Fruit fly (Drosophila melanogaster) whole organism, embryonic: Measurements from ENCODE around the gene SamDC.

Experiments
- Adf1 ChIP-seq: fragments of 200-800 bp; sonication (Bioruptor generic); IDR thresholded peaks from 2 replicates; pipeline ENCODE4 v1.3.6; 2022; ENCODE audit warnings: missing biosample characterization, missing genetic modification characterization
- CG13775 ChIP-seq: fragments of 200-800 bp; sonication (Bioruptor generic); optimal IDR thresholded peaks from 3 replicates; lab custom pipeline; 2017; ENCODE audit warnings: missing biosample characterization, mild to moderate bottlenecking, missing genetic modification characterization
- CG14050 ChIP-seq: fragments of 200-800 bp; sonication (Bioruptor generic); IDR thresholded peaks from 3 replicates; pipeline ENCODE4 v1.3.6; 2022; ENCODE audit warnings: missing biosample characterization, missing genetic modification characterization
- CG17186 ChIP-seq: fragments of 200-800 bp; sonication (Bioruptor generic); optimal IDR thresholded peaks from 3 replicates; lab custom pipeline; 2017; ENCODE audit warnings: missing biosample characterization, missing genetic modification reagents, missing genetic modification characterization
- CG17568 ChIP-seq: fragments of 200-800 bp; sonication (Bioruptor generic); optimal IDR thresholded peaks from 2 replicates; lab custom pipeline; 2018; ENCODE audit warnings: missing biosample characterization, mild to moderate bottlenecking, missing genetic modification characterization, moderate library complexity
- CG18011 ChIP-seq: fragments of 200-800 bp; sonication (Bioruptor generic); optimal IDR thresholded peaks from 2 replicates; lab custom pipeline; 2017; ENCODE audit warnings: missing biosample characterization, missing genetic modification characterization, mild to moderate bottlenecking, moderate library complexity, missing genotype
- CG1832 ChIP-seq: fragments of 200-800 bp; sonication (Bioruptor generic); optimal IDR thresholded peaks from 2 replicates; lab custom pipeline; 2017; ENCODE audit warnings: missing biosample characterization, mild to moderate bottlenecking, missing genetic modification characterization, inconsistent platforms
- CG18599 ChIP-seq: fragments of 200-800 bp; sonication (Bioruptor generic); optimal IDR thresholded peaks from 3 replicates; lab custom pipeline; 2017; ENCODE audit warnings: missing biosample characterization, missing genetic modification characterization, mild to moderate bottlenecking, moderate library complexity, missing genetic modification reagents
- CG3838 ChIP-seq: fragments of 200-800 bp; sonication (Bioruptor generic); optimal IDR thresholded peaks from 3 replicates; lab custom pipeline; 2016; ENCODE audit warnings: missing biosample characterization, missing genetic modification characterization
- CG42726 ChIP-seq: fragments of 200-800 bp; sonication (Bioruptor generic); IDR thresholded peaks from 2 replicates; pipeline ENCODE4 v1.3.6; 2022; ENCODE audit warnings: missing biosample characterization, missing genetic modification characterization; ENCODE audit not compliant: partially characterized antibody
- CG4282 ChIP-seq: fragments of 200-800 bp; sonication (Bioruptor generic); optimal IDR thresholded peaks from 2 replicates; lab custom pipeline; 2016; ENCODE audit warnings: missing biosample characterization, missing genetic modification characterization
- CG4730 ChIP-seq: fragments of 200-800 bp; sonication (Bioruptor generic); IDR thresholded peaks from 2 replicates; pipeline ENCODE4 v1.3.6; 2022; ENCODE audit warnings: missing biosample characterization, missing genetic modification characterization
- CG5180 ChIP-seq: fragments of 200-800 bp; sonication (Bioruptor generic); optimal IDR thresholded peaks from 3 replicates; lab custom pipeline; 2017; ENCODE audit warnings: missing biosample characterization, missing genetic modification characterization, mild to moderate bottlenecking, moderate library complexity, missing genetic modification reagents
- CG8924 ChIP-seq: fragments of 200-800 bp; optimal IDR thresholded peaks from 3 replicates; lab custom pipeline; 2019; ENCODE audit warnings: missing biosample characterization, mild to moderate bottlenecking, missing genetic modification characterization, moderate library complexity
- CG9609 ChIP-seq: fragments of 200-800 bp; sonication (Bioruptor generic); optimal IDR thresholded peaks from 3 replicates; lab custom pipeline; 2016; ENCODE audit warnings: missing biosample characterization, missing genetic modification characterization
- CTCF ChIP-seq: fragments of 200-800 bp; sonication (Bioruptor generic); optimal IDR thresholded peaks from 2 replicates; lab custom pipeline; 2017; ENCODE audit warnings: missing biosample characterization, mild to moderate bottlenecking, missing genetic modification characterization, moderate library complexity
- CkIIα-i1 ChIP-seq: fragments of 200-800 bp; sonication (Bioruptor generic); IDR thresholded peaks from 2 replicates; pipeline ENCODE4 v1.3.6; 2022; ENCODE audit warnings: missing biosample characterization, missing genetic modification characterization
- E2f2 ChIP-seq: fragments of 200-800 bp; sonication (Bioruptor generic); IDR thresholded peaks from 2 replicates; pipeline ENCODE4 v1.3.6; 2022; ENCODE audit warnings: missing biosample characterization, missing genetic modification characterization
- Eip74EF ChIP-seq, 2 experiments: fragments of 200-800 bp in 1 of 2; fragments of >200 bp in 1 of 2; sonication (Bioruptor generic) in 1 of 2; optimal IDR thresholded peaks; 2 replicates each; lab custom pipeline; 2017 to 2019; ENCODE audit warnings: missing biosample characterization in 2 of 2, missing genetic modification characterization in 2 of 2, mild to moderate bottlenecking in 1 of 2, moderate library complexity in 1 of 2
- Fer2 ChIP-seq: fragments of 200-800 bp; sonication (Bioruptor generic); optimal IDR thresholded peaks from 2 replicates; lab custom pipeline; 2018; ENCODE audit warnings: missing biosample characterization, mild to moderate bottlenecking, missing genetic modification characterization, moderate library complexity
- Nf-YB ChIP-seq: fragments of 200-800 bp; sonication (Bioruptor generic); optimal IDR thresholded peaks from 3 replicates; lab custom pipeline; 2019; ENCODE audit warnings: missing biosample characterization, mild to moderate bottlenecking, missing genetic modification characterization, moderate library complexity
- Side ChIP-seq: fragments of 200-800 bp; sonication (Bioruptor generic); optimal IDR thresholded peaks from 2 replicates; lab custom pipeline; 2016; ENCODE audit warnings: missing biosample characterization, missing genetic modification characterization
- caup ChIP-seq: fragments of 200-800 bp; sonication (Bioruptor generic); optimal IDR thresholded peaks from 3 replicates; lab custom pipeline; 2017; ENCODE audit warnings: missing biosample characterization, mild to moderate bottlenecking, missing genetic modification characterization, moderate library complexity; ENCODE audit not compliant: severe bottlenecking
- corto ChIP-seq: fragments of 200-800 bp; sonication (Bioruptor generic); optimal IDR thresholded peaks from 2 replicates; lab custom pipeline; 2016; ENCODE audit warnings: missing biosample characterization, mild to moderate bottlenecking, missing genetic modification characterization, moderate library complexity
- cwo ChIP-seq: fragments of 200-800 bp; sonication (Bioruptor generic); optimal IDR thresholded peaks from 3 replicates; lab custom pipeline; 2017; ENCODE audit warnings: missing biosample characterization, missing genetic modification characterization, mild to moderate bottlenecking, moderate library complexity, missing genetic modification reagents
- emc ChIP-seq: fragments of 200-800 bp; sonication (Bioruptor generic); optimal IDR thresholded peaks from 2 replicates; lab custom pipeline; 2016; ENCODE audit warnings: missing biosample characterization, missing genetic modification characterization
- gce ChIP-seq: fragments of 200-800 bp; sonication (Bioruptor generic); IDR thresholded peaks from 3 replicates; pipeline ENCODE4 v1.3.6; 2022; ENCODE audit warnings: missing biosample characterization, missing genetic modification characterization
- gcm ChIP-seq: fragments of 200-800 bp; sonication (Bioruptor generic); optimal IDR thresholded peaks from 2 replicates; lab custom pipeline; 2019; ENCODE audit warnings: missing biosample characterization, mild to moderate bottlenecking, missing genetic modification characterization, moderate library complexity
- gsb-n ChIP-seq: fragments of 200-800 bp; sonication (Bioruptor generic); optimal IDR thresholded peaks from 3 replicates; lab custom pipeline; 2018; ENCODE audit warnings: missing biosample characterization, mild to moderate bottlenecking, missing genetic modification characterization
- her ChIP-seq: fragments of 200-800 bp; sonication (Bioruptor generic); optimal IDR thresholded peaks from 2 replicates; lab custom pipeline; 2016; ENCODE audit warnings: missing biosample characterization, missing genetic modification characterization
- inv ChIP-seq: fragments of 200-800 bp; sonication (Bioruptor generic); IDR thresholded peaks from 2 replicates; pipeline ENCODE4 v1.3.6; 2022; ENCODE audit warnings: missing biosample characterization, missing genetic modification characterization; ENCODE audit not compliant: partially characterized antibody
- kay ChIP-seq: fragments of 200-800 bp; sonication (Bioruptor generic); optimal IDR thresholded peaks from 2 replicates; lab custom pipeline; 2016; ENCODE audit warnings: missing biosample characterization, missing genetic modification characterization
- prd ChIP-seq, 3 experiments: fragments of >200 bp in 2 of 3; fragments of 200-800 bp in 1 of 3; sonication (Bioruptor generic) in 1 of 3; optimal IDR thresholded peaks in 2 of 3; IDR thresholded peaks in 1 of 3; 2 replicates in 2 of 3; 3 replicates in 1 of 3; pipeline versions ENCODE4 v1.3.6 to Lab custom; 2017 to 2022; ENCODE audit warnings: missing biosample characterization in 1 of 3, missing genetic modification characterization in 1 of 3
- ranshi ChIP-seq: fragments of 200-800 bp; sonication (Bioruptor generic); IDR thresholded peaks from 2 replicates; pipeline ENCODE4 v1.3.6; 2022; ENCODE audit warnings: missing biosample characterization, missing genetic modification characterization
- run ChIP-seq: fragments of 200-800 bp; sonication (Bioruptor generic); optimal IDR thresholded peaks from 3 replicates; lab custom pipeline; 2018; ENCODE audit warnings: missing biosample characterization, mild to moderate bottlenecking, missing genetic modification characterization
- sc ChIP-seq, 3 experiments: fragments of >200 bp in 2 of 3; fragments of 200-800 bp in 1 of 3; sonication (Bioruptor generic) in 1 of 3; optimal IDR thresholded peaks; 2 replicates in 2 of 3; 3 replicates in 1 of 3; lab custom pipeline; 2017; ENCODE audit warnings: mild to moderate bottlenecking in 1 of 3, missing biosample characterization in 1 of 3, missing genetic modification characterization in 1 of 3, missing genetic modification reagents in 1 of 3
- sens-2 ChIP-seq: fragments of 200-800 bp; sonication (Bioruptor generic); IDR thresholded peaks from 2 replicates; pipeline ENCODE4 v1.3.6; 2022; ENCODE audit warnings: missing biosample characterization, missing genetic modification characterization
- sr ChIP-seq: fragments of 200-800 bp; sonication (Bioruptor generic); IDR thresholded peaks from 3 replicates; pipeline ENCODE4 v1.3.6; 2022; ENCODE audit warnings: missing biosample characterization, missing genetic modification characterization
- stc ChIP-seq: fragments of 200-800 bp; sonication (Bioruptor generic); IDR thresholded peaks from 2 replicates; pipeline ENCODE4 v1.3.6; 2022; ENCODE audit warnings: missing biosample characterization, missing genetic modification characterization
- trem ChIP-seq: fragments of 200-800 bp; optimal IDR thresholded peaks from 3 replicates; lab custom pipeline; 2019; ENCODE audit warnings: missing biosample characterization, mild to moderate bottlenecking, missing genetic modification characterization, moderate library complexity
- zen ChIP-seq: fragments of 200-800 bp; sonication (Bioruptor generic); optimal IDR thresholded peaks from 3 replicates; lab custom pipeline; 2018; ENCODE audit warnings: missing biosample characterization, mild to moderate bottlenecking, missing genetic modification characterization, moderate library complexity

The SamDC gene

DNA sequence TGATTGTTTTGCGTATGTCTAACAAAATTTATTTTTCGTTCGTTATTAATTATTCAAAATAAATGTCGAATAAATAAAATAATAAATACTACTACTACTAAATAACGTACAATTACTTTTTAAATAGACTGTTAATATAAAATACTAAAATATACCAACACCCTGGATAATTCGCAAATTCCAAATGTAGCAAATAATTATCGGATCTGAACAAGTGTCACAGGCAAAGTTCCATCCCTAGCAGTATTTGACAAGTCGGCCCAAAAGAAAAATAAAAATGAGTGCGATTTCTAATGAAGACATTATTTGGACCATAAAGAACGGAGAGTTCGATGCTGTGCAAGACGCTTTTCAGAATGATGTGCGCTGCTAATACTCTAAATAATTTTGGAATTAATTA is 2.1 kb downstream of the SamDC start, which contains the start of gene CG31715 (continued):
- TF ChIP-seq CG4282 (GFP tag; lab: Kevin White, UChicago): no peak
- TF ChIP-seq stc (GFP tag; lab: Robert Waterston, UW): no peak
- no peak for TF ChIP-seq CG14050
- TF ChIP-seq emc (GFP tag; lab: Kevin White, UChicago): no peak
- TF ChIP-seq inv (GFP tag; lab: Robert Waterston, UW): peak; percentile 29; the same call in 1 of the 2 replicates
- TF ChIP-seq ranshi (GFP tag; lab: Robert Waterston, UW): peak; percentile 53; the same call in 1 of the 2 replicates
- TF ChIP-seq Nf-YB (GFP tag; lab: Kevin White, UChicago): no peak
- TF ChIP-seq kay (GFP tag; lab: Kevin White, UChicago): no peak
- no peak for TF ChIP-seq CG1832 (GFP tag; lab: Kevin White, UChicago)
- TF ChIP-seq CG13775 (GFP tag; lab: Kevin White, UChicago): no peak
- TF ChIP-seq Eip74EF (GFP tag; optimal IDR thresholded peaks at IDR 0.05; lab: Kevin White, UChicago): no peak
- no peak for TF ChIP-seq Adf1 (GFP tag; lab: Robert Waterston, UW)
- no peak for TF ChIP-seq Side (GFP tag; lab: Kevin White, UChicago)
- TF ChIP-seq CG42726 (GFP tag; lab: Robert Waterston, UW): no peak
- TF ChIP-seq zen (tag; lab: Kevin White, UChicago): no peak
- TF ChIP-seq CG4730 (GFP tag; lab: Robert Waterston, UW): no peak
- TF ChIP-seq sens-2 (GFP tag; lab: Robert Waterston, UW): no peak
- no peak for TF ChIP-seq CTCF (GFP tag; lab: Kevin White, UChicago)
- no peak for TF ChIP-seq CG3838 (GFP tag; lab: Kevin White, UChicago)
- no peak for TF ChIP-seq CG18011 (GFP tag; lab: Kevin White, UChicago)
- TF ChIP-seq CG17186: no peak
- TF ChIP-seq CkIIα-i1: no peak
- no peak for TF ChIP-seq prd (optimal IDR thresholded peaks at IDR 0.05; lab: Kevin White, UChicago)
- no peak for TF ChIP-seq prd (GFP tag; IDR thresholded peaks at IDR 0.05; lab: Robert Waterston, UW)
- TF ChIP-seq CG9609 (GFP tag; lab: Kevin White, UChicago): no peak
- TF ChIP-seq CG17568 (GFP tag; lab: Kevin White, UChicago): no peak
- TF ChIP-seq gce (GFP tag; lab: Robert Waterston, UW): no peak
- no peak for TF ChIP-seq Fer2 (tag; lab: Kevin White, UChicago)
- peak; percentile 39 for TF ChIP-seq CG8924 (tag; lab: Kevin White, UChicago)
- no peak for TF ChIP-seq sc (optimal IDR thresholded peaks at IDR 0.05; lab: Kevin White, UChicago)
- no peak for TF ChIP-seq sc (GFP tag; optimal IDR thresholded peaks at IDR 0.05; lab: Kevin White, UChicago)
- peak; percentile 18 for TF ChIP-seq gsb-n (tag; lab: Kevin White, UChicago)
- TF ChIP-seq CG18599 (GFP tag; lab: Kevin White, UChicago): no peak
- TF ChIP-seq trem (tag; lab: Kevin White, UChicago): no peak
- TF ChIP-seq sr (GFP tag; lab: Robert Waterston, UW): no peak
- no peak for TF ChIP-seq gcm (GFP tag; lab: Kevin White, UChicago)
- TF ChIP-seq caup (GFP tag; lab: Kevin White, UChicago): no peak
- no peak for TF ChIP-seq run (tag; lab: Kevin White, UChicago)
- TF ChIP-seq CG5180 (GFP tag; lab: Kevin White, UChicago): no peak
- TF ChIP-seq her: no peak
- no peak for TF ChIP-seq cwo (GFP tag; lab: Kevin White, UChicago)
- peak; percentile 37; the same call in 1 of the 2 replicates for TF ChIP-seq E2f2 (GFP tag; lab: Robert Waterston, UW)
- TF ChIP-seq corto (GFP tag; lab: Kevin White, UChicago): no peak
